Worm (Caenorhabditis elegans): ENCODE measurements around the gene Y71H2AL.4.

- TF ChIP-seq lsy-2 (tag; optimal IDR thresholded peaks at IDR 0.05) (no peak), cnd-1 (tag; optimal IDR thresholded peaks at IDR 0.05) (no peak), mab-5 (tag; optimal IDR thresholded peaks at IDR 0.05) (no peak), sem-2 (GFP tag; optimal IDR thresholded peaks at IDR 0.05) (no peak), mep-1 (tag; optimal IDR thresholded peaks at IDR 0.05) (no peak), tbx-8 (GFP tag; optimal IDR thresholded peaks at IDR 0.05) (no peak), pha-4 (tag; optimal IDR thresholded peaks at IDR 0.05) (no peak), unc-62 (GFP tag; optimal IDR thresholded peaks at IDR 0.05) (no peak), ztf-11 (tag; optimal IDR thresholded peaks at IDR 0.05) (no peak), nhr-28 (tag; optimal IDR thresholded peaks at IDR 0.05) (no peak)
Measured at ce11 chrIII:2647194-2647925, 38.8 kb upstream of the Y71H2AL.4 start.
